Fruit fly (Drosophila melanogaster) whole organism, embryonic: Measurements from ENCODE around the gene sip1.

Experiments used
- CG10543 ChIP-seq: fragments of 200-800 bp; sonication (Bioruptor generic); optimal IDR thresholded peaks from 3 replicates; lab custom pipeline; 2017; ENCODE audit warnings: missing biosample characterization, mild to moderate bottlenecking, missing genetic modification characterization, moderate library complexity
- CG11247 ChIP-seq: fragments of 200-800 bp; sonication (Bioruptor generic); IDR thresholded peaks from 2 replicates; pipeline ENCODE4 v1.3.6; 2022; ENCODE audit warnings: missing biosample characterization, missing genetic modification characterization
- CG11504 ChIP-seq: fragments of 200-800 bp; sonication (Bioruptor generic); optimal IDR thresholded peaks from 3 replicates; lab custom pipeline; 2019; ENCODE audit warnings: missing biosample characterization, mild to moderate bottlenecking, missing genetic modification characterization, moderate library complexity
- CG12769 ChIP-seq: fragments of 200-800 bp; sonication (Bioruptor generic); optimal IDR thresholded peaks from 2 replicates; lab custom pipeline; 2019; ENCODE audit warnings: missing biosample characterization, mild to moderate bottlenecking, missing genetic modification characterization, moderate library complexity
- CG13123 ChIP-seq: fragments of 200-800 bp; sonication (Bioruptor generic); optimal IDR thresholded peaks from 2 replicates; lab custom pipeline; 2016; ENCODE audit warnings: missing biosample characterization, missing genetic modification characterization
- CG14710 ChIP-seq: fragments of 200-800 bp; sonication (Bioruptor generic); optimal IDR thresholded peaks from 3 replicates; lab custom pipeline; 2019; ENCODE audit warnings: missing biosample characterization, mild to moderate bottlenecking, missing genetic modification characterization, moderate library complexity
- CG15479 ChIP-seq: fragments of 200-800 bp; sonication (Bioruptor generic); optimal IDR thresholded peaks from 3 replicates; lab custom pipeline; 2019; ENCODE audit warnings: missing biosample characterization, mild to moderate bottlenecking, missing genetic modification characterization, moderate library complexity
- CG16815 ChIP-seq: fragments of 200-800 bp; sonication (Bioruptor generic); optimal IDR thresholded peaks from 3 replicates; lab custom pipeline; 2017; ENCODE audit warnings: missing biosample characterization, mild to moderate bottlenecking, missing genetic modification characterization
- CG30020 ChIP-seq: fragments of 200-800 bp; optimal IDR thresholded peaks from 2 replicates; lab custom pipeline; 2019; ENCODE audit warnings: missing biosample characterization, mild to moderate bottlenecking, missing genetic modification characterization, moderate library complexity
- CG4282 ChIP-seq: fragments of 200-800 bp; sonication (Bioruptor generic); optimal IDR thresholded peaks from 2 replicates; lab custom pipeline; 2016; ENCODE audit warnings: missing biosample characterization, missing genetic modification characterization
- CG4707 ChIP-seq: fragments of 200-800 bp; sonication (Bioruptor generic); optimal IDR thresholded peaks from 2 replicates; lab custom pipeline; 2018; ENCODE audit warnings: missing biosample characterization, mild to moderate bottlenecking, missing genetic modification characterization, moderate library complexity
- CG5180 ChIP-seq: fragments of 200-800 bp; sonication (Bioruptor generic); optimal IDR thresholded peaks from 3 replicates; lab custom pipeline; 2017; ENCODE audit warnings: missing biosample characterization, missing genetic modification characterization, mild to moderate bottlenecking, moderate library complexity, missing genetic modification reagents
- CG9437 ChIP-seq: fragments of 200-800 bp; sonication (Bioruptor generic); optimal IDR thresholded peaks from 2 replicates; lab custom pipeline; 2018; ENCODE audit warnings: missing biosample characterization, mild to moderate bottlenecking, missing genetic modification characterization
- CHES-1-like ChIP-seq: fragments of 200-800 bp; sonication (Bioruptor generic); optimal IDR thresholded peaks from 2 replicates; lab custom pipeline; 2016; ENCODE audit warnings: missing biosample characterization, missing genetic modification characterization
- D19B ChIP-seq: fragments of 200-800 bp; sonication (Bioruptor generic); optimal IDR thresholded peaks from 2 replicates; lab custom pipeline; 2017; ENCODE audit warnings: missing biosample characterization, mild to moderate bottlenecking, missing genetic modification characterization
- Dip3 ChIP-seq: fragments of 200-800 bp; sonication (Bioruptor generic); optimal IDR thresholded peaks from 3 replicates; lab custom pipeline; 2016; ENCODE audit warnings: missing biosample characterization, missing genetic modification characterization
- Kr ChIP-seq: fragments of 200-800 bp; sonication (Bioruptor generic); optimal IDR thresholded peaks from 2 replicates; lab custom pipeline; 2017; ENCODE audit warnings: missing biosample characterization, mild to moderate bottlenecking, missing genetic modification characterization
- MESR4 ChIP-seq: fragments of 200-800 bp; sonication (Bioruptor generic); optimal IDR thresholded peaks from 2 replicates; lab custom pipeline; 2018; ENCODE audit warnings: missing biosample characterization, mild to moderate bottlenecking, missing genetic modification characterization, moderate library complexity
- PHDP ChIP-seq: fragments of 200-800 bp; sonication (Bioruptor generic); optimal IDR thresholded peaks from 3 replicates; lab custom pipeline; 2018; ENCODE audit warnings: missing biosample characterization, mild to moderate bottlenecking, missing genetic modification characterization, moderate library complexity
- Pdp1 ChIP-seq, 2 experiments: fragments of 200-800 bp; sonication (Bioruptor generic); optimal IDR thresholded peaks; 3 replicates each; lab custom pipeline; 2016; ENCODE audit warnings: missing biosample characterization in 2 of 2, missing genetic modification characterization in 2 of 2, mild to moderate bottlenecking in 1 of 2, moderate library complexity in 1 of 2
- Ptx1 ChIP-seq: fragments of 200-800 bp; sonication (Bioruptor generic); IDR thresholded peaks from 2 replicates; pipeline ENCODE4 v1.3.6; 2022; ENCODE audit warnings: missing biosample characterization, missing genetic modification characterization
- Rfx ChIP-seq: fragments of 200-800 bp; sonication (Bioruptor generic); IDR thresholded peaks from 2 replicates; pipeline ENCODE4 v1.3.6; 2022; ENCODE audit warnings: missing biosample characterization, missing genetic modification characterization
- chinmo ChIP-seq: fragments of 200-800 bp; sonication (Bioruptor generic); IDR thresholded peaks from 4 replicates; pipeline ENCODE4 v1.3.6; 2022; ENCODE audit warnings: missing biosample characterization, missing genetic modification characterization; ENCODE audit not compliant: partially characterized antibody
- dm ChIP-seq: fragments of 200-800 bp; sonication (Bioruptor generic); optimal IDR thresholded peaks from 3 replicates; lab custom pipeline; 2016; ENCODE audit warnings: missing biosample characterization, missing genetic modification characterization
- ftz-f1 ChIP-seq: fragments of 200-800 bp; sonication (Bioruptor generic); optimal IDR thresholded peaks from 2 replicates; lab custom pipeline; 2016; ENCODE audit warnings: missing biosample characterization, missing genetic modification characterization
- gcm ChIP-seq: fragments of 200-800 bp; sonication (Bioruptor generic); optimal IDR thresholded peaks from 2 replicates; lab custom pipeline; 2019; ENCODE audit warnings: missing biosample characterization, mild to moderate bottlenecking, missing genetic modification characterization, moderate library complexity
- gsb-n ChIP-seq: fragments of 200-800 bp; sonication (Bioruptor generic); optimal IDR thresholded peaks from 3 replicates; lab custom pipeline; 2018; ENCODE audit warnings: missing biosample characterization, mild to moderate bottlenecking, missing genetic modification characterization
- lmd ChIP-seq: fragments of 200-800 bp; sonication (Bioruptor generic); IDR thresholded peaks from 2 replicates; pipeline ENCODE4 v1.3.6; 2022; ENCODE audit warnings: missing biosample characterization, missing genetic modification characterization
- nom ChIP-seq: fragments of 200-800 bp; sonication (Bioruptor generic); optimal IDR thresholded peaks from 2 replicates; lab custom pipeline; 2017; ENCODE audit warnings: missing biosample characterization, missing genetic modification characterization, mild to moderate bottlenecking, moderate library complexity, missing genetic modification reagents
- onecut ChIP-seq: fragments of 200-800 bp; sonication (Bioruptor generic); IDR thresholded peaks from 2 replicates; pipeline ENCODE4 v1.3.6; 2022; ENCODE audit warnings: missing biosample characterization, missing genetic modification characterization
- prd ChIP-seq, 3 experiments: fragments of >200 bp in 2 of 3; fragments of 200-800 bp in 1 of 3; sonication (Bioruptor generic) in 1 of 3; optimal IDR thresholded peaks in 2 of 3; IDR thresholded peaks in 1 of 3; 2 replicates in 2 of 3; 3 replicates in 1 of 3; pipeline versions ENCODE4 v1.3.6 to Lab custom; 2017 to 2022; ENCODE audit warnings: missing biosample characterization in 1 of 3, missing genetic modification characterization in 1 of 3
- repo ChIP-seq: fragments of 200-800 bp; sonication (Bioruptor generic); optimal IDR thresholded peaks from 2 replicates; lab custom pipeline; 2016; ENCODE audit warnings: missing biosample characterization, missing genetic modification characterization
- row ChIP-seq: fragments of 200-800 bp; sonication (Bioruptor generic); IDR thresholded peaks from 3 replicates; pipeline ENCODE4 v1.3.6; 2022; ENCODE audit warnings: missing biosample characterization, missing genetic modification characterization
- schlank ChIP-seq: fragments of 200-800 bp; sonication (Bioruptor generic); optimal IDR thresholded peaks from 2 replicates; lab custom pipeline; 2018; ENCODE audit warnings: missing biosample characterization, mild to moderate bottlenecking, missing genetic modification characterization
- scrt ChIP-seq: fragments of 200-800 bp; sonication (Bioruptor generic); optimal IDR thresholded peaks from 2 replicates; lab custom pipeline; 2018; ENCODE audit warnings: missing biosample characterization, mild to moderate bottlenecking, missing genetic modification characterization, moderate library complexity
- sens ChIP-seq: fragments of 200-800 bp; sonication (Bioruptor generic); peaks from one replicate; lab custom pipeline; 2016; ENCODE audit warnings: missing biosample characterization, missing genetic modification characterization
- seq ChIP-seq: fragments of 200-800 bp; sonication (Bioruptor generic); IDR thresholded peaks from 2 replicates; pipeline ENCODE4 v1.3.6; 2022; ENCODE audit warnings: missing biosample characterization, missing genetic modification characterization
- slbo ChIP-seq: fragments of 200-800 bp; sonication (Bioruptor generic); IDR thresholded peaks from 2 replicates; pipeline ENCODE4 v1.3.6; 2022; ENCODE audit warnings: missing biosample characterization, missing genetic modification characterization
- sqz ChIP-seq: fragments of 200-800 bp; sonication (Bioruptor generic); optimal IDR thresholded peaks from 3 replicates; lab custom pipeline; 2018; ENCODE audit warnings: missing biosample characterization, mild to moderate bottlenecking, missing genetic modification characterization
- tio ChIP-seq: fragments of 200-800 bp; sonication (Bioruptor generic); optimal IDR thresholded peaks from 2 replicates; lab custom pipeline; 2017; ENCODE audit warnings: missing biosample characterization, missing genetic modification characterization, inconsistent platforms
- vvl ChIP-seq: fragments of 200-800 bp; sonication (Bioruptor generic); IDR thresholded peaks from 2 replicates; pipeline ENCODE4 v1.3.6; 2022; ENCODE audit warnings: missing biosample characterization, missing genetic modification characterization
- zen2 ChIP-seq: fragments of 200-800 bp; sonication (Bioruptor generic); IDR thresholded peaks from 3 replicates; pipeline ENCODE4 v1.3.6; 2022; ENCODE audit warnings: missing biosample characterization, missing genetic modification characterization; ENCODE audit not compliant: partially characterized antibody

Gene sip1

DNA sequence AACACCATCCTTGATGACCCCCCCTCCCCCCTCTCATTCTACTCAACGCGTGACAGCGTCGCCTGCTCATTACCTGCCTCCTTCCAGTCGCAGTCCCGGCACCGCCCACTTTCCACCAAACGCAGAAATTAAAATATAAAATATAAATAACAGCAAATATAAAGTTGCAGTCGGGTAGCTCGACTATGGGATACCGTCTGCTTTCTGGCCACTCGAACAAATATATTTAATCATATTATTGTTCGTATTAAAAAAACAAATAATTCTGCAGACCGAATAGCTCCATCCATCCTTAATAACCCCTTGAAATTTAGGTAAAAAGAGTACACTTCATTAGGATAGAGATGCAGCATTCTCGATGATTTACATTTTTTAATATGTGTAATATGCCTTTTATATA, 27.3 kb downstream of the sip1 start:
- TF ChIP-seq Ptx1 (0 out of 2 replicates have a peak, but pooled peaks have one; percentile 4), gcm (GFP tag; lab: Kevin White, UChicago) (no peak)

- TF ChIP-seq CG15479 (no peak), zen2 (GFP tag; lab: Robert Waterston, UW) (no peak), CG11247 (GFP tag; lab: Robert Waterston, UW) (0 out of 2 replicates have a peak, but pooled peaks have one; percentile 21), CG11504 (peak; percentile 14), slbo (GFP tag; lab: Robert Waterston, UW) (0 out of 2 replicates have a peak, but pooled peaks have one; percentile 34), tio (no peak), row (GFP tag; lab: Robert Waterston, UW) (peak; percentile 38; the same call in 1 of the 3 replicates), CG16815 (GFP tag; lab: Kevin White, UChicago) (no peak), lmd (GFP tag; lab: Robert Waterston, UW) (0 out of 2 replicates have a peak, but pooled peaks have one; percentile 37), nom (GFP tag; lab: Kevin White, UChicago) (peak; percentile 29), CG5180 (no peak), sens (GFP tag; lab: Kevin White, UChicago) (peak; percentile 38), CG30020 (tag; lab: Kevin White, UChicago) (no peak)
Observed at dm6 chr2L:5751448-5751847, 30.6 kb downstream of the sip1 start.

- TF ChIP-seq CG4282 (GFP tag; lab: Kevin White, UChicago) (no peak), CG4707 (GFP tag; lab: Kevin White, UChicago) (no peak), sqz (GFP tag; lab: Kevin White, UChicago) (no peak), onecut (GFP tag; lab: Robert Waterston, UW) (no peak), CG12769 (tag; lab: Kevin White, UChicago) (peak; percentile 65), CHES-1-like (no peak), schlank (tag; lab: Kevin White, UChicago) (no peak), MESR4 (no peak), Dip3 (GFP tag; lab: Kevin White, UChicago) (no peak), Rfx (GFP tag; lab: Robert Waterston, UW) (no peak), repo (GFP tag; lab: Kevin White, UChicago) (no peak), vvl (0 out of 2 replicates have a peak, but pooled peaks have one; percentile 10), dm (GFP tag; lab: Kevin White, UChicago) (no peak), D19B (GFP tag; lab: Kevin White, UChicago) (no peak), chinmo (GFP tag; lab: Robert Waterston, UW) (0 out of 4 replicates have a peak, but pooled peaks have one; percentile 72), CG13123 (GFP tag; lab: Kevin White, UChicago) (no peak), gsb-n (tag; lab: Kevin White, UChicago) (no peak), CG9437 (GFP tag; lab: Kevin White, UChicago) (no peak), ftz-f1 (GFP tag; lab: Kevin White, UChicago) (peak; percentile 3), PHDP (tag; lab: Kevin White, UChicago) (no peak), Pdp1 (GFP tag; optimal IDR thresholded peaks at IDR 0.05; lab: Kevin White, UChicago) (peak in 1 of 2 experiments; percentile 79), prd (optimal IDR thresholded peaks at IDR 0.05; lab: Kevin White, UChicago) (no peak), prd (GFP tag; IDR thresholded peaks at IDR 0.05; lab: Robert Waterston, UW) (no peak), CG10543 (GFP tag; lab: Kevin White, UChicago) (no peak), Kr (GFP tag; lab: Kevin White, UChicago) (no peak), seq (no peak), CG11504 (no peak), scrt (GFP tag; lab: Kevin White, UChicago) (no peak), CG14710 (no peak)
Observed at dm6 chr2L:5765139-5765538, 44.3 kb downstream of the sip1 start.
